Worm (Caenorhabditis elegans): ENCODE results near the gene comt-1.

DNA sequence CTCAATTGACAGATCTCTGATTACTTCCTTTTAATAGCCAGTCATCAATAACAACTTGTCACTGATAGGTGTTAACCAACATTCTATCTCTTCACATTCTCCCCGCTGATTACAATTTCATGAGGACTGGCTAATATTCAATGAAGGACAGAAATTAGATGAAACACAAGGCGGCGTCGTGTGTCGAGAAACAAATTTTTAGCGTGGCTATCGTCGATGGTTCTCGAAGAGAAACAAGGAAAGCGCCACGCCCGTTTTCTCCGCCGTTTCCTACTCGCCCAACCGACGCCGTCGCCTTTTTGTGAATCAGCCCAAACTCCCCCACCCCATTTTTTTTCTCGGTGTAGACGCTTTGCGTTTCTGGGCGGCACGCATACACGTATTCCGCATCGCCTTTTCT, 1.7 kb upstream of the comt-1 start, which contains the start of gene F53B3.6:
- TF ChIP-seq rpc-1 (optimal IDR thresholded peaks at IDR 0.05) (no peak), rpc-1 (tag; optimal IDR thresholded peaks at IDR 0.05) (no peak), hsf-1 (GFP tag; IDR thresholded peaks at IDR 0.05) (no peak)

Data from whole organism, young adult.